Fruit fly (Drosophila melanogaster) whole organism, embryonic: ENCODE results near the gene Mal-B1.
A peak's percentile ranks its signal among the peaks of the same experiment; 100 is the strongest.

ENCODE experiments used
- Abd-B ChIP-seq: fragments of 200-800 bp; sonication (Bioruptor generic); optimal IDR thresholded peaks from 2 replicates; lab custom pipeline; 2018; ENCODE audit warnings: missing biosample characterization, mild to moderate bottlenecking, missing genetic modification characterization, moderate library complexity
- Adf1 ChIP-seq: fragments of 200-800 bp; sonication (Bioruptor generic); IDR thresholded peaks from 2 replicates; pipeline ENCODE4 v1.3.6; 2022; ENCODE audit warnings: missing biosample characterization, missing genetic modification characterization
- Atf6 ChIP-seq: fragments of 200-800 bp; sonication (Bioruptor generic); IDR thresholded peaks from 2 replicates; pipeline ENCODE4 v1.3.6; 2022; ENCODE audit warnings: missing biosample characterization, missing genetic modification characterization
- Awh ChIP-seq: fragments of 200-800 bp; sonication (Bioruptor generic); IDR thresholded peaks from 2 replicates; pipeline ENCODE4, ENCODE4 v1.3.6; 2022; ENCODE audit warnings: missing biosample characterization, missing genetic modification characterization
- Bdp1 ChIP-seq: fragments of 200-800 bp; sonication (Bioruptor generic); optimal IDR thresholded peaks from 3 replicates; lab custom pipeline; 2016; ENCODE audit warnings: missing biosample characterization, missing genetic modification characterization
- CG10431 ChIP-seq: fragments of 200-800 bp; sonication (Bioruptor generic); optimal IDR thresholded peaks from 3 replicates; lab custom pipeline; 2018; ENCODE audit warnings: missing biosample characterization, mild to moderate bottlenecking, missing genetic modification characterization
- CG10543 ChIP-seq: fragments of 200-800 bp; sonication (Bioruptor generic); optimal IDR thresholded peaks from 3 replicates; lab custom pipeline; 2017; ENCODE audit warnings: missing biosample characterization, mild to moderate bottlenecking, missing genetic modification characterization, moderate library complexity
- CG10959 ChIP-seq: fragments of 200-800 bp; sonication (Bioruptor generic); IDR thresholded peaks from 2 replicates; pipeline ENCODE4 v1.3.6; 2022; ENCODE audit warnings: missing biosample characterization, missing genetic modification characterization
- CG11456 ChIP-seq: fragments of 200-800 bp; sonication (Bioruptor generic); IDR thresholded peaks from 3 replicates; pipeline ENCODE4 v1.3.6; 2022; ENCODE audit warnings: missing biosample characterization, missing genetic modification characterization
- CG12659 ChIP-seq: fragments of 200-800 bp; sonication (Bioruptor generic); optimal IDR thresholded peaks from 3 replicates; lab custom pipeline; 2017; ENCODE audit warnings: mild to moderate bottlenecking, missing biosample characterization, missing genetic modification reagents, missing genetic modification characterization
- CG13775 ChIP-seq: fragments of 200-800 bp; sonication (Bioruptor generic); optimal IDR thresholded peaks from 3 replicates; lab custom pipeline; 2017; ENCODE audit warnings: missing biosample characterization, mild to moderate bottlenecking, missing genetic modification characterization
- CG14710 ChIP-seq: fragments of 200-800 bp; sonication (Bioruptor generic); optimal IDR thresholded peaks from 3 replicates; lab custom pipeline; 2019; ENCODE audit warnings: missing biosample characterization, mild to moderate bottlenecking, missing genetic modification characterization, moderate library complexity
- CG1529 ChIP-seq: fragments of 200-800 bp; sonication (Bioruptor generic); optimal IDR thresholded peaks from 3 replicates; lab custom pipeline; 2018; ENCODE audit warnings: missing biosample characterization, missing genetic modification characterization
- CG17568 ChIP-seq: fragments of 200-800 bp; sonication (Bioruptor generic); optimal IDR thresholded peaks from 2 replicates; lab custom pipeline; 2018; ENCODE audit warnings: missing biosample characterization, mild to moderate bottlenecking, missing genetic modification characterization, moderate library complexity
- CG17612 ChIP-seq: fragments of 200-800 bp; sonication (Bioruptor generic); IDR thresholded peaks from 2 replicates; pipeline ENCODE4 v1.3.6; 2022; ENCODE audit warnings: missing biosample characterization, missing genetic modification characterization
- CG31224 ChIP-seq: fragments of 200-800 bp; sonication (Bioruptor generic); IDR thresholded peaks from 2 replicates; pipeline ENCODE4 v1.3.6; 2022; ENCODE audit warnings: missing biosample characterization, missing genetic modification characterization
- CG3847 ChIP-seq: fragments of 200-800 bp; sonication (Bioruptor generic); IDR thresholded peaks from 2 replicates; pipeline ENCODE4 v1.3.6; 2022; ENCODE audit warnings: missing biosample characterization, missing genetic modification characterization
- CG3995 ChIP-seq: fragments of 200-800 bp; sonication (Bioruptor generic); optimal IDR thresholded peaks from 3 replicates; lab custom pipeline; 2016; ENCODE audit warnings: missing biosample characterization, missing genetic modification characterization
- CG4617 ChIP-seq: fragments of 200-800 bp; sonication (Bioruptor generic); optimal IDR thresholded peaks from 3 replicates; lab custom pipeline; 2016; ENCODE audit warnings: missing biosample characterization, missing genetic modification characterization, borderline replicate concordance
- CG5245 ChIP-seq: fragments of 200-800 bp; sonication (Bioruptor generic); optimal IDR thresholded peaks from 3 replicates; lab custom pipeline; 2016; ENCODE audit warnings: missing biosample characterization, missing genetic modification characterization
- CG5953 ChIP-seq: fragments of 200-800 bp; sonication (Bioruptor generic); IDR thresholded peaks from 2 replicates; pipeline ENCODE4 v1.3.6; 2022; ENCODE audit warnings: missing biosample characterization, missing genetic modification characterization
- CG7271 ChIP-seq: fragments of 200-800 bp; sonication (Bioruptor generic); optimal IDR thresholded peaks from 2 replicates; lab custom pipeline; 2018; ENCODE audit warnings: missing biosample characterization, mild to moderate bottlenecking, missing genetic modification characterization, moderate library complexity
- CG9215 ChIP-seq: fragments of 200-800 bp; sonication (Bioruptor generic); IDR thresholded peaks from 2 replicates; pipeline ENCODE4 v1.3.6; 2022; ENCODE audit warnings: missing biosample characterization, missing genetic modification characterization
- CG9932 ChIP-seq: fragments of 200-800 bp; sonication (Bioruptor generic); IDR thresholded peaks from 2 replicates; pipeline ENCODE4 v1.3.6; 2022; ENCODE audit warnings: missing biosample characterization, missing genetic modification characterization
- CoRest ChIP-seq: fragments of 200-800 bp; sonication (Bioruptor generic); optimal IDR thresholded peaks from 3 replicates; lab custom pipeline; 2018; ENCODE audit warnings: missing biosample characterization, mild to moderate bottlenecking, missing genetic modification characterization, moderate library complexity
- D19A ChIP-seq: fragments of 200-800 bp; optimal IDR thresholded peaks from 3 replicates; lab custom pipeline; 2019; ENCODE audit warnings: missing biosample characterization, mild to moderate bottlenecking, missing genetic modification characterization, moderate library complexity
- Dad ChIP-seq: fragments of 200-800 bp; sonication (Bioruptor generic); optimal IDR thresholded peaks from 3 replicates; lab custom pipeline; 2016; ENCODE audit warnings: missing biosample characterization, missing genetic modification characterization
- Dfd ChIP-seq, 2 experiments: fragments of >200 bp; optimal IDR thresholded peaks; 2 replicates each; lab custom pipeline; 2017; ENCODE audit warnings: missing biosample characterization in 2 of 2, missing genetic modification characterization in 2 of 2
- E2f1 ChIP-seq: fragments of 200-800 bp; sonication (Bioruptor generic); IDR thresholded peaks from 2 replicates; pipeline ENCODE4 v1.3.6; 2022; ENCODE audit warnings: missing biosample characterization, missing genetic modification characterization
- GATAe ChIP-seq: fragments of 200-800 bp; sonication (Bioruptor generic); conservative IDR thresholded peaks from 2 replicates; pipeline ENCODE4 v1.3.6; 2022; ENCODE audit warnings: missing biosample characterization, missing genetic modification characterization
- HLH54F ChIP-seq: fragments of 200-800 bp; sonication (Bioruptor generic); optimal IDR thresholded peaks from 3 replicates; lab custom pipeline; 2016; ENCODE audit warnings: missing biosample characterization, missing genetic modification characterization
- Mad ChIP-seq: fragments of 200-800 bp; sonication (Bioruptor generic); optimal IDR thresholded peaks from 2 replicates; lab custom pipeline; 2016; ENCODE audit warnings: missing biosample characterization, missing genetic modification characterization
- Pdp1 ChIP-seq, 2 experiments: fragments of 200-800 bp; sonication (Bioruptor generic); optimal IDR thresholded peaks; 3 replicates each; lab custom pipeline; 2016; ENCODE audit warnings: missing biosample characterization in 2 of 2, missing genetic modification characterization in 2 of 2, mild to moderate bottlenecking in 1 of 2, moderate library complexity in 1 of 2
- Sin3A ChIP-seq: fragments of >200 bp; optimal IDR thresholded peaks from 2 replicates; lab custom pipeline; 2018
- Trl ChIP-seq, 3 experiments: fragments of >200 bp in 2 of 3; fragments of 200-800 bp in 1 of 3; sonication (Bioruptor generic) in 1 of 3; optimal IDR thresholded peaks; 2 replicates in 1 of 3; 3 replicates in 2 of 3; lab custom pipeline; 2016 to 2017; ENCODE audit warnings: missing biosample characterization in 1 of 3, missing genetic modification characterization in 1 of 3
- btn ChIP-seq: fragments of 200-800 bp; sonication (Bioruptor generic); optimal IDR thresholded peaks from 2 replicates; lab custom pipeline; 2016; ENCODE audit warnings: missing biosample characterization, missing genetic modification characterization
- cwo ChIP-seq: fragments of 200-800 bp; sonication (Bioruptor generic); optimal IDR thresholded peaks from 3 replicates; lab custom pipeline; 2017; ENCODE audit warnings: missing biosample characterization, missing genetic modification characterization, mild to moderate bottlenecking, moderate library complexity, missing genetic modification reagents
- dati ChIP-seq: fragments of 200-800 bp; sonication (Bioruptor generic); IDR thresholded peaks from 2 replicates; pipeline ENCODE4 v1.3.6; 2022; ENCODE audit warnings: missing biosample characterization, missing genetic modification characterization
- emc ChIP-seq: fragments of 200-800 bp; sonication (Bioruptor generic); optimal IDR thresholded peaks from 2 replicates; lab custom pipeline; 2016; ENCODE audit warnings: missing biosample characterization, missing genetic modification characterization
- gro ChIP-seq: fragments of 200-800 bp; sonication (Bioruptor generic); optimal IDR thresholded peaks from 2 replicates; lab custom pipeline; 2016; ENCODE audit warnings: missing biosample characterization, missing genetic modification characterization
- her ChIP-seq: fragments of 200-800 bp; sonication (Bioruptor generic); optimal IDR thresholded peaks from 2 replicates; lab custom pipeline; 2016; ENCODE audit warnings: missing biosample characterization, missing genetic modification characterization
- jing ChIP-seq: fragments of 200-800 bp; sonication (Bioruptor generic); optimal IDR thresholded peaks from 2 replicates; lab custom pipeline; 2018; ENCODE audit warnings: missing biosample characterization, mild to moderate bottlenecking, missing genetic modification characterization
- lov ChIP-seq, 2 experiments: fragments of 200-800 bp in 1 of 2; fragments of >200 bp in 1 of 2; sonication (Bioruptor generic) in 1 of 2; IDR thresholded peaks in 1 of 2; optimal IDR thresholded peaks in 1 of 2; 2 replicates in 1 of 2; 3 replicates in 1 of 2; pipeline versions ENCODE4 v1.3.6 to Lab custom; 2017 to 2022; ENCODE audit warnings: missing biosample characterization in 1 of 2, missing genetic modification characterization in 1 of 2
- pum ChIP-seq: fragments of 200-800 bp; sonication (Bioruptor generic); optimal IDR thresholded peaks from 2 replicates; lab custom pipeline; 2016; ENCODE audit warnings: missing biosample characterization, missing genetic modification characterization
- row ChIP-seq: fragments of 200-800 bp; sonication (Bioruptor generic); IDR thresholded peaks from 3 replicates; pipeline ENCODE4 v1.3.6; 2022; ENCODE audit warnings: missing biosample characterization, missing genetic modification characterization
- sc ChIP-seq, 3 experiments: fragments of >200 bp in 2 of 3; fragments of 200-800 bp in 1 of 3; sonication (Bioruptor generic) in 1 of 3; optimal IDR thresholded peaks; 2 replicates in 2 of 3; 3 replicates in 1 of 3; lab custom pipeline; 2017; ENCODE audit warnings: mild to moderate bottlenecking in 1 of 3, missing biosample characterization in 1 of 3, missing genetic modification characterization in 1 of 3, missing genetic modification reagents in 1 of 3
- sens ChIP-seq: fragments of 200-800 bp; sonication (Bioruptor generic); peaks from one replicate; lab custom pipeline; 2016; ENCODE audit warnings: missing biosample characterization, missing genetic modification characterization
- tgo ChIP-seq: fragments of 200-800 bp; sonication (Bioruptor generic); IDR thresholded peaks from 3 replicates; pipeline ENCODE4 v1.3.6; 2022; ENCODE audit warnings: missing biosample characterization, missing genetic modification characterization
- tna ChIP-seq: fragments of 200-800 bp; sonication (Bioruptor generic); IDR thresholded peaks from 2 replicates; pipeline ENCODE4 v1.3.6; 2022; ENCODE audit warnings: missing biosample characterization, missing genetic modification characterization; ENCODE audit not compliant: partially characterized antibody
- toy ChIP-seq: fragments of 200-800 bp; sonication (Bioruptor generic); IDR thresholded peaks from 2 replicates; pipeline ENCODE4 v1.3.6; 2022; ENCODE audit warnings: missing biosample characterization, missing genetic modification characterization
- trem ChIP-seq: fragments of 200-800 bp; optimal IDR thresholded peaks from 3 replicates; lab custom pipeline; 2019; ENCODE audit warnings: missing biosample characterization, mild to moderate bottlenecking, missing genetic modification characterization, moderate library complexity

The Mal-B1 gene

dm6 chr2L:11829277-11829676 is 17.7 kb upstream of the Mal-B1 start, which contains the start of gene esc (continued):
- TF ChIP-seq CG1529 (GFP tag; lab: Kevin White, UChicago) (no peak), Awh (GFP tag; lab: Robert Waterston, UW) (no peak), CG14710 (tag; lab: Kevin White, UChicago) (peak; percentile 71), Pdp1 (GFP tag; optimal IDR thresholded peaks at IDR 0.05; lab: Kevin White, UChicago) (peak in 1 of 2 experiments; percentile 30), D19A (tag; lab: Kevin White, UChicago) (no peak), lov (optimal IDR thresholded peaks at IDR 0.05; lab: Kevin White, UChicago) (no peak), lov (GFP tag; IDR thresholded peaks at IDR 0.05; lab: Robert Waterston, UW) (no peak), Dad (GFP tag; lab: Kevin White, UChicago) (no peak), toy (GFP tag; lab: Robert Waterston, UW) (no peak), CG10431 (no peak), CG17612 (no peak), trem (tag; lab: Kevin White, UChicago) (peak; percentile 61), Abd-B (GFP tag; lab: Kevin White, UChicago) (peak; percentile 2), sens (GFP tag; lab: Kevin White, UChicago) (peak; percentile 77), GATAe (GFP tag; lab: Robert Waterston, UW) (no peak), sc (optimal IDR thresholded peaks at IDR 0.05; lab: Kevin White, UChicago) (no peak), sc (GFP tag; optimal IDR thresholded peaks at IDR 0.05; lab: Kevin White, UChicago) (no peak), Adf1 (peak; percentile 45), CG9215 (GFP tag; lab: Robert Waterston, UW) (no peak), CG13775 (no peak), dati (GFP tag; lab: Robert Waterston, UW) (no peak), CG31224 (GFP tag; lab: Robert Waterston, UW) (0 out of 2 replicates have a peak, but pooled peaks have one; percentile 9), Sin3A (lab: Kevin White, UChicago) (peak; percentile 72), Mad (GFP tag; lab: Kevin White, UChicago) (peak; percentile 61), Dfd (GFP tag; optimal IDR thresholded peaks at IDR 0.05; lab: Kevin White, UChicago) (no peak), tgo (GFP tag; lab: Robert Waterston, UW) (no peak), HLH54F (GFP tag; lab: Kevin White, UChicago) (peak; percentile 52), CG11456 (no peak), emc (GFP tag; lab: Kevin White, UChicago) (peak; percentile 3), cwo (GFP tag; lab: Kevin White, UChicago) (no peak), pum (GFP tag; lab: Kevin White, UChicago) (peak; percentile 14), Trl (optimal IDR thresholded peaks at IDR 0.05; lab: Kevin White, UChicago) (no peak), Trl (GFP tag; optimal IDR thresholded peaks at IDR 0.05; lab: Kevin White, UChicago) (peak; percentile 18), CG17568 (no peak), Bdp1 (peak; percentile 30), CoRest (tag; lab: Kevin White, UChicago) (peak; percentile 49), row (no peak), CG10959 (GFP tag; lab: Robert Waterston, UW) (no peak), CG5245 (GFP tag; lab: Kevin White, UChicago) (no peak), gro (GFP tag; lab: Kevin White, UChicago) (peak; percentile 13), Atf6 (GFP tag; lab: Robert Waterston, UW) (no peak), CG9932 (GFP tag; lab: Robert Waterston, UW) (peak; percentile 60), CG10543 (no peak), her (GFP tag; lab: Kevin White, UChicago) (peak; percentile 43), CG5953 (GFP tag; lab: Robert Waterston, UW) (no peak), CG12659 (peak; percentile 37), CG3995 (GFP tag; lab: Kevin White, UChicago) (no peak), CG3847 (GFP tag; lab: Robert Waterston, UW) (peak; percentile 82), CG4617 (GFP tag; lab: Kevin White, UChicago) (peak; percentile 56), E2f1 (GFP tag; lab: Robert Waterston, UW) (peak; percentile 69), CG7271 (tag; lab: Kevin White, UChicago) (no peak), btn (peak; percentile 5), tna (GFP tag; lab: Robert Waterston, UW) (no peak), jing (no peak)
